Fruit fly (Drosophila melanogaster): ENCODE measurements around the gene inc.

The inc gene

dm6 chrX:1478276-1479122, 4.8 kb upstream of the inc start, which contains the start of gene rush (continued):
- TF ChIP-seq Met (GFP tag; optimal IDR thresholded peaks at IDR 0.05) (no peak), Eip93F (GFP tag; optimal IDR thresholded peaks at IDR 0.05) (no peak), CG6163 (GFP tag; IDR thresholded peaks at IDR 0.05) (0 out of 3 replicates have a peak, but pooled peaks have one; percentile 41), Sox102F (GFP tag; optimal IDR thresholded peaks at IDR 0.05) (no peak), CG6808 (GFP tag; optimal IDR thresholded peaks at IDR 0.05) (peak; percentile 19), Lpt (GFP tag; optimal IDR thresholded peaks at IDR 0.05) (no peak), CG31627 (GFP tag; optimal IDR thresholded peaks at IDR 0.05) (peak; percentile 51), Ets96B (tag; optimal IDR thresholded peaks at IDR 0.05) (no peak), Sox14 (GFP tag; optimal IDR thresholded peaks at IDR 0.05) (peak; percentile 32), CG11294 (GFP tag; IDR thresholded peaks at IDR 0.05) (no peak), CG10669 (GFP tag; optimal IDR thresholded peaks at IDR 0.05) (no peak), CG10631 (GFP tag; optimal IDR thresholded peaks at IDR 0.05) (no peak)

- peak; percentile 57 for TF ChIP-seq svp (GFP tag)
- TF ChIP-seq CG6792 (GFP tag; optimal IDR thresholded peaks at IDR 0.05): no peak
Observed at dm6 chrX:1480426-1480825, 2.9 kb upstream of the inc start.

dm6 chrX:1507751-1508150, 24.5 kb downstream of the inc start, which contains the start of gene Nmdar2:
Gene Nmdar2 (minus strand): TSS chrX:1507809.
- TF ChIP-seq Sox102F (GFP tag; optimal IDR thresholded peaks at IDR 0.05) (no peak), OdsH (GFP tag; optimal IDR thresholded peaks at IDR 0.05) (no peak), CG31627 (GFP tag; optimal IDR thresholded peaks at IDR 0.05) (no peak), achi (GFP tag; optimal IDR thresholded peaks at IDR 0.05) (no peak), CG11294 (GFP tag; IDR thresholded peaks at IDR 0.05) (no peak), CG15336 (GFP tag; IDR thresholded peaks at IDR 0.05) (no peak), CG6276 (GFP tag; optimal IDR thresholded peaks at IDR 0.05) (no peak), fd85E (GFP tag; optimal IDR thresholded peaks at IDR 0.05) (no peak), CG11902 (GFP tag; optimal IDR thresholded peaks at IDR 0.05) (no peak), Ets21C (GFP tag; optimal IDR thresholded peaks at IDR 0.05) (no peak), ss (GFP tag; optimal IDR thresholded peaks at IDR 0.05) (no peak), Blimp-1 (GFP tag; optimal IDR thresholded peaks at IDR 0.05) (no peak), net (GFP tag; optimal IDR thresholded peaks at IDR 0.05) (no peak), vri (GFP tag; optimal IDR thresholded peaks at IDR 0.05) (no peak), spab (GFP tag; optimal IDR thresholded peaks at IDR 0.05) (no peak), lz (GFP tag; optimal IDR thresholded peaks at IDR 0.05) (no peak), CG3919 (GFP tag; optimal IDR thresholded peaks at IDR 0.05) (no peak), CG11762 (GFP tag; optimal IDR thresholded peaks at IDR 0.05; ENCODE audit: insufficient read depth) (no peak)

- TF ChIP-seq Sox14 (GFP tag; optimal IDR thresholded peaks at IDR 0.05) (no peak), fkh (GFP tag; optimal IDR thresholded peaks at IDR 0.05) (no peak), lz (GFP tag; optimal IDR thresholded peaks at IDR 0.05) (no peak), CG6792 (GFP tag; optimal IDR thresholded peaks at IDR 0.05) (no peak), Ets21C (GFP tag; optimal IDR thresholded peaks at IDR 0.05) (no peak), Lpt (GFP tag; optimal IDR thresholded peaks at IDR 0.05) (no peak), Hr4 (GFP tag; optimal IDR thresholded peaks at IDR 0.05) (no peak), CG6163 (GFP tag; IDR thresholded peaks at IDR 0.05) (no peak), net (GFP tag; optimal IDR thresholded peaks at IDR 0.05) (no peak), Blimp-1 (GFP tag; optimal IDR thresholded peaks at IDR 0.05) (no peak), Met (GFP tag; optimal IDR thresholded peaks at IDR 0.05) (no peak), CG16779 (tag; optimal IDR thresholded peaks at IDR 0.05) (no peak), OdsH (GFP tag; optimal IDR thresholded peaks at IDR 0.05) (no peak), Eip75B (GFP tag; optimal IDR thresholded peaks at IDR 0.05) (no peak), vri (GFP tag; optimal IDR thresholded peaks at IDR 0.05) (no peak), CG6808 (GFP tag; optimal IDR thresholded peaks at IDR 0.05) (no peak), Ets96B (tag; optimal IDR thresholded peaks at IDR 0.05) (no peak), spab (GFP tag; optimal IDR thresholded peaks at IDR 0.05) (no peak), Smox (GFP tag; optimal IDR thresholded peaks at IDR 0.05) (no peak), Hr39 (GFP tag; optimal IDR thresholded peaks at IDR 0.05) (no peak)
Observed at dm6 chrX:1508241-1508823, 25.1 kb downstream of the inc start.

Measured in whole organism, prepupa.